Worm (Caenorhabditis elegans) whole organism, L4 larva: ENCODE measurements around the gene gba-1.

Experiments used
- ZK337.2 ChIP-seq: fragments of 200-800 bp; sonication (Bioruptor generic); IDR thresholded peaks from 2 replicates; pipeline ENCODE4 v1.3.6; 2022; ENCODE audit warnings: missing genetic modification reagents, missing genetic modification characterization, missing compliant biosample characterization
- aha-1 ChIP-seq: fragments of 150-350 bp; peaks from one replicate; lab custom pipeline; 2014; ENCODE audit warnings: missing biosample characterization, missing genetic modification characterization
- aly-2 ChIP-seq: sonication (generic microtip); optimal IDR thresholded peaks from 2 replicates; lab custom pipeline; 2018; ENCODE audit warnings: missing biosample characterization, missing genetic modification characterization
- ctbp-1 ChIP-seq: fragments of 200-800 bp; sonication (Bioruptor generic); IDR thresholded peaks from 2 replicates; pipeline ENCODE4 v1.3.6; 2022; ENCODE audit warnings: missing genetic modification reagents, missing genetic modification characterization, missing compliant biosample characterization
- daf-12 ChIP-seq: fragments of 150-350 bp; optimal IDR thresholded peaks from 2 replicates; lab custom pipeline; 2014; ENCODE audit warnings: missing biosample characterization, missing genetic modification reagents, missing genetic modification characterization
- dmd-6 ChIP-seq: fragments of 200-800 bp; sonication (Bioruptor generic); IDR thresholded peaks from 2 replicates; pipeline ENCODE4 v1.3.6; 2022; ENCODE audit warnings: missing genetic modification reagents, missing genetic modification characterization, missing compliant biosample characterization
- duxl-1 ChIP-seq: sonication (generic microtip); optimal IDR thresholded peaks from 2 replicates; lab custom pipeline; 2016; ENCODE audit warnings: mild to moderate bottlenecking, missing genetic modification characterization, moderate library complexity, missing compliant biosample characterization; ENCODE audit not compliant: poor library complexity
- dve-1 ChIP-seq: sonication (generic microtip); optimal IDR thresholded peaks from 2 replicates; lab custom pipeline; 2017; ENCODE audit warnings: antibody characterized with exemption, mild to moderate bottlenecking, missing genetic modification characterization, missing compliant biosample characterization; ENCODE audit not compliant: insufficient read depth
- fos-1 ChIP-seq: fragments of 150-350 bp; optimal IDR thresholded peaks from 2 replicates; lab custom pipeline; 2014; ENCODE audit warnings: missing biosample characterization, missing genetic modification characterization
- hlh-11 ChIP-seq: fragments of 200-800 bp; sonication (Bioruptor generic); optimal IDR thresholded peaks from 2 replicates; lab custom pipeline; 2018; ENCODE audit warnings: mild to moderate bottlenecking, missing genetic modification characterization, missing compliant biosample characterization
- hlh-30 ChIP-seq: sonication (generic microtip); optimal IDR thresholded peaks from 2 replicates; lab custom pipeline; 2017; ENCODE audit warnings: antibody characterized with exemption, mild to moderate bottlenecking, missing genetic modification characterization, missing compliant biosample characterization; ENCODE audit not compliant: insufficient read depth
- lin-13 ChIP-seq: fragments of 150-350 bp; optimal IDR thresholded peaks from 2 replicates; lab custom pipeline; 2014; ENCODE audit warnings: missing biosample characterization, missing genetic modification reagents, missing genetic modification characterization
- lin-15B ChIP-seq: fragments of 150-350 bp; sonication (generic microtip); optimal IDR thresholded peaks from 3 replicates; lab custom pipeline; 2014; ENCODE audit warnings: missing biosample characterization, missing genetic modification characterization
- lin-39 ChIP-seq: fragments of 150-350 bp; optimal IDR thresholded peaks from 2 replicates; lab custom pipeline; 2014; ENCODE audit warnings: missing biosample characterization, missing genetic modification reagents, missing genetic modification characterization
- lsy-2 ChIP-seq, 2 experiments: fragments of 150-350 bp in 1 of 2; sonication (generic microtip) in 1 of 2; optimal IDR thresholded peaks; 2 replicates each; lab custom pipeline; 2014 to 2017; ENCODE audit warnings: missing biosample characterization in 2 of 2, missing genetic modification characterization in 2 of 2
- madf-9 ChIP-seq: fragments of 200-800 bp; sonication (Bioruptor generic); conservative IDR thresholded peaks from 2 replicates; pipeline ENCODE4 v1.3.6; 2022; ENCODE audit warnings: missing genetic modification reagents, missing genetic modification characterization, missing compliant biosample characterization
- mes-2 ChIP-seq: sonication (generic microtip); optimal IDR thresholded peaks from 2 replicates; lab custom pipeline; 2016; ENCODE audit warnings: missing genotype, mild to moderate bottlenecking, missing genetic modification characterization, missing compliant biosample characterization; ENCODE audit not compliant: poor library complexity, severe bottlenecking
- nhr-10 ChIP-seq: fragments of 150-350 bp; optimal IDR thresholded peaks from 2 replicates; lab custom pipeline; 2014; ENCODE audit warnings: missing biosample characterization, missing genetic modification characterization
- nhr-28 ChIP-seq: fragments of 150-350 bp; optimal IDR thresholded peaks from 2 replicates; lab custom pipeline; 2014; ENCODE audit warnings: missing biosample characterization, missing genetic modification characterization
- nhr-41 ChIP-seq: fragments of 200-800 bp; sonication (Bioruptor generic); IDR thresholded peaks from 2 replicates; pipeline ENCODE4 v1.3.6; 2022; ENCODE audit warnings: missing genetic modification reagents, missing genetic modification characterization, missing compliant biosample characterization
- nhr-48 ChIP-seq: sonication (generic microtip); optimal IDR thresholded peaks from 2 replicates; lab custom pipeline; 2016; ENCODE audit warnings: mild to moderate bottlenecking, missing genetic modification characterization, missing compliant biosample characterization
- nhr-76 ChIP-seq: fragments of 150-350 bp; optimal IDR thresholded peaks from 2 replicates; lab custom pipeline; 2014; ENCODE audit warnings: missing biosample characterization, missing genetic modification characterization
- nhr-77 ChIP-seq: fragments of 150-350 bp; optimal IDR thresholded peaks from 2 replicates; lab custom pipeline; 2014; ENCODE audit warnings: missing biosample characterization, missing genetic modification characterization
- pha-4 ChIP-seq, 2 experiments: fragments of 150-350 bp in 1 of 2; fragments of 200-800 bp in 1 of 2; sonication (Bioruptor generic) in 1 of 2; IDR thresholded peaks in 1 of 2; optimal IDR thresholded peaks in 1 of 2; 2 replicates each; pipeline versions ENCODE4 v1.3.6 to Lab custom; 2014 to 2022; ENCODE audit warnings: missing genetic modification characterization in 2 of 2, missing genetic modification reagents in 2 of 2, missing biosample characterization in 1 of 2, missing compliant biosample characterization in 1 of 2
- pqm-1 ChIP-seq: sonication (generic microtip); optimal IDR thresholded peaks from 2 replicates; lab custom pipeline; 2017; ENCODE audit warnings: missing biosample characterization, missing genetic modification characterization
- saeg-2 ChIP-seq: fragments of 200-800 bp; sonication (Bioruptor generic); IDR thresholded peaks from 2 replicates; pipeline ENCODE4 v1.3.6; 2022; ENCODE audit warnings: missing genetic modification reagents, missing genetic modification characterization, missing compliant biosample characterization
- set-16 ChIP-seq: fragments of 200-800 bp; sonication (Bioruptor generic); IDR thresholded peaks from 2 replicates; pipeline ENCODE4 v1.3.6; 2022; ENCODE audit warnings: missing genetic modification reagents, missing genetic modification characterization, missing compliant biosample characterization
- skn-1 ChIP-seq: fragments of 150-350 bp; optimal IDR thresholded peaks from 2 replicates; lab custom pipeline; 2014; ENCODE audit warnings: missing biosample characterization, missing genetic modification characterization
- spr-3 ChIP-seq: fragments of 200-800 bp; sonication (Bioruptor generic); optimal IDR thresholded peaks from 2 replicates; lab custom pipeline; 2018; ENCODE audit warnings: mild to moderate bottlenecking, missing genetic modification characterization, missing compliant biosample characterization
- tra-1 ChIP-seq: fragments of 200-800 bp; sonication (Bioruptor generic); IDR thresholded peaks from 2 replicates; pipeline ENCODE4 v1.3.6; 2022; ENCODE audit warnings: missing genetic modification reagents, missing genetic modification characterization, missing compliant biosample characterization
- unc-130 ChIP-seq: sonication (generic microtip); optimal IDR thresholded peaks from 2 replicates; lab custom pipeline; 2016; ENCODE audit warnings: missing genetic modification reagents, missing genetic modification characterization, missing compliant biosample characterization
- unc-39 ChIP-seq: sonication (generic microtip); optimal IDR thresholded peaks from 2 replicates; lab custom pipeline; 2017; ENCODE audit warnings: missing biosample characterization, missing genetic modification characterization
- unc-62 ChIP-seq, 3 experiments: fragments of 150-350 bp in 1 of 3; sonication (generic microtip); optimal IDR thresholded peaks in 2 of 3; peaks in 1 of 3; 1 replicate in 1 of 3; 2 replicates in 2 of 3; lab custom pipeline; 2014 to 2017; ENCODE audit warnings: missing biosample characterization in 3 of 3, missing genetic modification characterization in 3 of 3, missing genetic modification reagents in 3 of 3, missing genotype in 1 of 3
- zfp-3 ChIP-seq: fragments of 200-800 bp; sonication (Bioruptor generic); conservative IDR thresholded peaks from 2 replicates; pipeline ENCODE4 v1.3.6; 2022; ENCODE audit warnings: missing genetic modification reagents, missing genetic modification characterization, missing compliant biosample characterization

Gene gba-1

DNA sequence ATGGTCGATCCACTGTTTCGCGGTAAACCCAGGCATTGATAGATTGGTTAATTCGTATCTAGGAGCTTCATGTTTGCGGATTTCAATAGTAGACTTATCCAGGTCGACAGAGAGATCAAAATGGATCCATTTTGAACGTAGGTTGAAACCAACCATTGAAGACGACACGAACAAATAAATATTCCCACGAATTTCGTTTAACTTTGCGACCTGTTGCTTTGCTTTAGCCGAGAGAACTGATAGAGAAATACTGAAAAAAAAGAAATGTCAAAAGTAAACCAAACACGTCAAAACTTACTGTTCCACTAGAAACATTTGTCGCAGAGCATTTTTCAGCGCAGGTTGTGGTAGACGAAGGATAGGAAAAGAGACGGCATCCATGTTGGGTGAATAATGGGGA, 8.2 kb upstream of the gba-1 start, which contains the start of gene fbxb-38:
fbxb-38 (minus strand) TSS at position 390 of the 400 bp plus-strand sequence.
- TF ChIP-seq unc-62 (GFP tag; optimal IDR thresholded peaks at IDR 0.05 in 1 of 2; lab: Kevin White, UChicago) (peak in 1 of 2 experiments; percentile 91), unc-62 (tag; optimal IDR thresholded peaks at IDR 0.05; lab: Kevin White, UChicago) (no peak), unc-39 (no peak)

DNA sequence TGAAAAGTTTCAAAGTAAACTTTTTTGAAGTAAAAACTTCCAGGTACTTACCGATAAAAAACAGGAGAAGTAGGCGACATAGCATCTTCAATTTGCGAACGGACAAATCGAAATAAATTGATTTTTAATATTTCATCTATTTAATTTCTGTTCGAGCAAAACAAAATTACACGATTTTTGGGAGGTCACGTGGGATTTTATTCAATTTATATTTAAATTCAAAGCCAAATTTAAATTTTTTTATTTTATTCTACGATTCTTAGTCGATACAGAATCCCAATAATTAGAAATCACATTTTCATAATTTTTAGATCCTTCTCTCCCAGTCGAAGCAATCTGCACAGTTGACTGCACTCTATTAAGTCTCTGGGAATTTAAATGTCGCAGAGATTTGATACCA, 6.5 kb upstream of the gba-1 start, which contains the start of gene C33C12.12:
C33C12.12 (minus strand) TSS at position 101 of the 400 bp plus-strand sequence.
- TF ChIP-seq saeg-2 (GFP tag; lab: Robert Waterston, UW) (no peak), duxl-1 (tag; lab: Kevin White, UChicago) (no peak), lin-15B (no peak), fos-1 (tag; lab: Kevin White, UChicago) (no peak), nhr-76 (no peak), lin-39 (tag; lab: Kevin White, UChicago) (no peak)

DNA sequence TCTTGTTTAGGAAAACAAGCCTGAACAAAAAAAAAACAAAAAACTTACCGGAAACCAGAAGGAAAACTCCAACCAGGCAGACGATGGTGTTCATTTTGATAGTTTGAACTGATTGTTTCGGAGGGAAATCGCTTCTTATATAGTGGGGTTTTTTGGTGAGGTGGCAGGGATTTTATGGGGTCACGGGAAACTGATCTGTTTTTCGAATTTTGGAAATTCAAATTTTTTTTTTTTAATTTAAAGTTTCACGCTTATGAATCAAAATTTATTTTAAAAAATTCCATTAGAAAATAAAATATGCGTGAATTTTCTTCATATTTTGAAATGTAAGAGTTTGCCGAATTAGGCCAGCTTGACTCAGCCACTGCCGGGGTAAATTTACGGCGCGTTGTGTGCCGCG, 1.2 kb upstream of the gba-1 start, which contains the start of gene C33C12.7:
C33C12.7 (minus strand) TSS at position 101 of the 400 bp plus-strand sequence.
- TF ChIP-seq dmd-6 (GFP tag; lab: Robert Waterston, UW) (no peak), nhr-10 (no peak)

DNA sequence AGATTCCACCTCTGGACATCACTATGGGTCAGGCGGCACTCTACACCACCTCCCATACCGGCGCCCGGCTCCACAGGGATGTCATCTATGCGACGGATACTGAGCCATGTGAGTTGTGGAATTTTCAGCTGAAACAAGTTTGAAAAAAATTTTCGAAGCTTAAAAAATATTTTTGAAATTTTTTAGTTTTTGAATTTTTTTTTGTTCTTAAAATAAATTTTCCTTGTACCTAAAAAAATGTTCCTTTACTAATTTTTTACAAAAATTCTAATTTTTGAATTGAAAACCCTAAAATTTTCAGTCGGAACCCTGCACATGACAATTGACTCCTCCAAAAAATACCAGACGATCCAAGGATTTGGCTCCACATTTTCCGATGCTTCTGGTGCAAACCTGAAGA, 1.2 kb downstream of the gba-1 start:
- peak; percentile 92 for TF ChIP-seq aha-1
- no peak for TF ChIP-seq saeg-2 (GFP tag; lab: Robert Waterston, UW)
- TF ChIP-seq dve-1 (tag; lab: Kevin White, UChicago): no peak
- TF ChIP-seq skn-1 (tag; lab: Kevin White, UChicago): no peak

DNA sequence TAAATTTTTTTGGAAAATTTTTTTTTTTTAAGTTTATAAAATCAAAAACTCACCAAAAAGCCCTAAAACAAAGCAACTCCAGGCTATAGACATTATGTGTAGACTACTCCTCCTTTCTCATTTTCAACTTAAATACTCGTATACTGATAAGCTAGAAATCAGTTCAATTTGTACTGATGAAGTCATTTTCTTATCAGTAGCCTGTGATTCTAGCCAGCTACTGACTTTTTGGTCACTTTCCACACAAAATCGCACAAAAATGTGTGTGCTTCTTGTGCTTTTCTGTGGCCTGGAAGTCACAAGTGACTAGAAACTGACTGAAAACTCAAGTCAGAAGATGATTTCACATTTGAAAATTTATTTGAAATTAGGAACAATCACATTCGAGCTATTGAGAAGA, 9.8 kb downstream of the gba-1 start, which contains the start of gene gba-2:
gba-2 (minus strand) TSS at position 106 of the 400 bp plus-strand sequence.
- no peak for TF ChIP-seq mes-2 (tag; lab: Kevin White, UChicago)
- TF ChIP-seq ZK337.2 (GFP tag; lab: Robert Waterston, UW): no peak
- peak; percentile 98 for TF ChIP-seq nhr-28 (tag; lab: Kevin White, UChicago)
- peak; percentile 63; the same call in 1 of the 2 replicates for TF ChIP-seq dmd-6 (GFP tag; lab: Robert Waterston, UW)
- TF ChIP-seq nhr-77 (tag; lab: Kevin White, UChicago): peak; percentile 17
- peak; percentile 30 for TF ChIP-seq hlh-11 (tag; lab: Kevin White, UChicago)
- TF ChIP-seq hlh-30 (tag; lab: Kevin White, UChicago): peak; percentile 15
- peak; percentile 69 for TF ChIP-seq pqm-1 (tag; lab: Kevin White, UChicago)
- no peak for TF ChIP-seq nhr-10
- TF ChIP-seq spr-3 (GFP tag; lab: Kevin White, UChicago): no peak

DNA sequence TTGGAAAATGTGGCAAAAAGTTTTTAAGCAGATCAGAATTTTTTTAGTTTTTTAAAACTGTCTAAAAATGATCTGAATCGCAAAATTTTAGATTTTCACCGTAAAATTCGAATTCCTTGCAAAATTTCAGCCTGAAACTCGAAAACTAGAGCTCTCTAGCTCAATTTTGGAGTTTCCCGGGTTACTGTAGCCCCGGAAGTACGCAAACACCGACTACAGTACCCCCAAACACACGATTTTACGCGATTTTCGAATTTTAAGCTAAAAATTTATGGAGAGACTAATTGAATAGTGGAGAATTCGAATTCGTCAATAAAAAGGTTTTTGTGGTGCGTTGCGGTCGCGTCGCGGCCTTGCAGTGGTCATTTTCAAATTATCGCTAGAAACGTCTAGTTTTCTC, 10.2 kb downstream of the gba-1 start:
- TF ChIP-seq tra-1 (no peak), ctbp-1 (GFP tag; lab: Robert Waterston, UW) (no peak), nhr-41 (GFP tag; lab: Robert Waterston, UW) (no peak), zfp-3 (GFP tag; lab: Robert Waterston, UW) (no peak), nhr-48 (tag; lab: Kevin White, UChicago) (no peak), lin-13 (peak; percentile 34), unc-62 (GFP tag; optimal IDR thresholded peaks at IDR 0.05 in 1 of 2; lab: Kevin White, UChicago) (peak in 1 of 2 experiments; percentile 70), unc-62 (tag; optimal IDR thresholded peaks at IDR 0.05; lab: Kevin White, UChicago) (no peak), lsy-2 (tag; optimal IDR thresholded peaks at IDR 0.05; lab: Kevin White, UChicago) (peak in 1 of 2 experiments; percentile 0)

DNA sequence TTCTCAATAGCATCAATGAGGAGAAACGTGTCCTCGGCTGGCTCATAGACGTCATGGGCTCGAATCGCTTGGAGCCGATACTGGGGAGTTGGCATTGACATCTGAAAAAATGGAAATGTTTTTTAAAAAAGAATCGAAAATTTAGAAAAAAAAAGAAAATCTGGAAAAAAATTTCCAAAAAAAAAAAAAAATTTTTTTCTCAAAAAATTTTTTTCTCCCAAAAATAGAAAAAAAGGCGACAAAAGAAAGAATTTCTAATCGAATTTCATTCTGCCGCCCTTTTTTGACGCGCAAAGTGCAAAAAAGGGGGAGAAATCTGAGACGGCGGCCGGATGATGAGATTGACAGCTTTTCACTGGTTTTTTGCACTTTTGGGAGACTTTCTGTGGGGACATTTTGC, 12.8 kb downstream of the gba-1 start, which contains the start of gene mtq-2:
mtq-2 (minus strand) TSS at position 101 of the 400 bp plus-strand sequence.
- no peak for TF ChIP-seq nhr-28 (tag; lab: Kevin White, UChicago)
- TF ChIP-seq unc-130 (GFP tag; lab: Kevin White, UChicago): no peak
- TF ChIP-seq madf-9 (GFP tag; lab: Robert Waterston, UW): no peak
- no peak for TF ChIP-seq daf-12 (tag; lab: Kevin White, UChicago)
- TF ChIP-seq pha-4 (GFP tag; IDR thresholded peaks at IDR 0.05; lab: Robert Waterston, UW): no peak
- no peak for TF ChIP-seq pha-4 (tag; optimal IDR thresholded peaks at IDR 0.05; lab: Kevin White, UChicago)
- TF ChIP-seq duxl-1 (tag; lab: Kevin White, UChicago): no peak
- TF ChIP-seq aly-2 (tag; lab: Kevin White, UChicago): no peak
- no peak for TF ChIP-seq hlh-11 (tag; lab: Kevin White, UChicago)
- no peak for TF ChIP-seq set-16 (GFP tag; lab: Robert Waterston, UW)
